Worm (Caenorhabditis elegans): ENCODE measurements around the gene irld-29.

Gene irld-29

ce11 chrV:2303775-2304174 is 34.7 kb downstream of the irld-29 start, which contains the start of gene irld-15:
Gene irld-15 (minus strand): TSS chrV:2303875.
- TF ChIP-seq dao-5 (tag; optimal IDR thresholded peaks at IDR 0.05) (no peak), him-1 (tag; optimal IDR thresholded peaks at IDR 0.05) (no peak), W03F9.2 (tag; optimal IDR thresholded peaks at IDR 0.05) (no peak)

ce11 chrV:2300905-2301304 is 37.5 kb downstream of the irld-29 start, which contains the start of gene Y19D10B.8:
Gene Y19D10B.8 (minus strand): TSS chrV:2301005.
- TF ChIP-seq him-1 (tag; optimal IDR thresholded peaks at IDR 0.05) (no peak), W03F9.2 (tag; optimal IDR thresholded peaks at IDR 0.05) (no peak), dao-5 (tag; optimal IDR thresholded peaks at IDR 0.05) (no peak)

- TF ChIP-seq him-1 (tag; optimal IDR thresholded peaks at IDR 0.05): no peak
- no peak for TF ChIP-seq dao-5 (tag; optimal IDR thresholded peaks at IDR 0.05)
- no peak for TF ChIP-seq W03F9.2 (tag; optimal IDR thresholded peaks at IDR 0.05)
Observed at ce11 chrV:2294577-2294976, 43.9 kb downstream of the irld-29 start, which contains the start of gene nhr-226. Gene nhr-226 (plus strand): TSS chrV:2294877.

ce11 chrV:2292240-2292639 is 46.2 kb downstream of the irld-29 start, which contains the start of gene nhr-115:
Gene nhr-115 (plus strand): TSS chrV:2292540.
- TF ChIP-seq W03F9.2 (tag; optimal IDR thresholded peaks at IDR 0.05): no peak
- TF ChIP-seq him-1 (tag; optimal IDR thresholded peaks at IDR 0.05): no peak
- TF ChIP-seq dao-5 (tag; optimal IDR thresholded peaks at IDR 0.05): no peak

- TF ChIP-seq dao-5 (tag; optimal IDR thresholded peaks at IDR 0.05) (no peak), him-1 (tag; optimal IDR thresholded peaks at IDR 0.05) (no peak), W03F9.2 (tag; optimal IDR thresholded peaks at IDR 0.05) (no peak)
Observed at ce11 chrV:2290329-2290728, 48.1 kb downstream of the irld-29 start, which contains the start of gene nhr-225. Gene nhr-225 (minus strand): TSS chrV:2290474.
